Worm (Caenorhabditis elegans): ENCODE results near the gene Y82E9BR.3.

DNA sequence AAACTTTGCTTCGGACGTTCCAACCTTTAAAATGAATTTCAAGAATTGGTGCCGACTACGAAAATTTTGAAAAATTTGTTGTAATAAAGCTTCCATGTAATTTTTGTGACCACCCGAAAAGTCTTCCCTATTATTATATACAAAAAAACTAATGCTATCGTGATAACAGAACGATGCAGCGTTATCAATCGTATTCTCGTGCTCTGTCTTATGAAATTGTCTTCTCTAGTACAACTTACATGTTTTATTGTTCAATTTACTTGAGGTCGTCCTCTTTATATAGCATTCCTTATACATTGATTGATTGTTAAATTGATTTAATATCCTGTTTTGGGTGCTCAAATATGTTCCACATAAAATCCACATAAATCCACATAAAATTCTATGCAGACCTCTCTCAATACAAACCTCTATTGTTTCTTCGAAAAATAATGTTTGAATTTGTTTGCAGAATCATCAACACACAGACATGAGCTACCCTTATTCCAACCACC is 17.5 kb upstream of the Y82E9BR.3 start, which contains the start of gene pals-19:
- TF ChIP-seq W03F9.2 (tag; optimal IDR thresholded peaks at IDR 0.05) (no peak), dao-5 (tag; optimal IDR thresholded peaks at IDR 0.05) (no peak), him-1 (tag; optimal IDR thresholded peaks at IDR 0.05) (no peak)

Data from whole organism, L4/young adult.